Fruit fly (Drosophila melanogaster) whole organism, embryonic: ENCODE measurements around the gene CCHa1.

ENCODE experiments used
- ATbp ChIP-seq: fragments of 200-800 bp; sonication (Bioruptor generic); optimal IDR thresholded peaks from 2 replicates; lab custom pipeline; 2017; ENCODE audit warnings: missing biosample characterization, mild to moderate bottlenecking, missing genetic modification characterization, missing genetic modification reagents
- Bteb2 ChIP-seq: fragments of 200-800 bp; sonication (Bioruptor generic); optimal IDR thresholded peaks from 2 replicates; lab custom pipeline; 2016; ENCODE audit warnings: missing biosample characterization, missing genetic modification characterization
- CG10209 ChIP-seq: fragments of 200-800 bp; sonication (Bioruptor generic); optimal IDR thresholded peaks from 3 replicates; lab custom pipeline; 2017; ENCODE audit warnings: missing biosample characterization, mild to moderate bottlenecking, missing genetic modification characterization, missing genetic modification reagents
- CG10267 ChIP-seq: fragments of 200-800 bp; sonication (Bioruptor generic); optimal IDR thresholded peaks from 2 replicates; lab custom pipeline; 2018; ENCODE audit warnings: missing biosample characterization, mild to moderate bottlenecking, missing genetic modification characterization, moderate library complexity
- CG10321 ChIP-seq: fragments of 200-800 bp; sonication (Bioruptor generic); IDR thresholded peaks from 2 replicates; pipeline ENCODE4 v1.3.6; 2022; ENCODE audit warnings: missing biosample characterization, missing genetic modification characterization
- CG10366 ChIP-seq: fragments of 200-800 bp; sonication (Bioruptor generic); IDR thresholded peaks from 2 replicates; pipeline ENCODE4 v1.3.6; 2022; ENCODE audit warnings: missing biosample characterization, missing genetic modification characterization
- CG10654 ChIP-seq: fragments of 200-800 bp; sonication (Bioruptor generic); optimal IDR thresholded peaks from 2 replicates; lab custom pipeline; 2016; ENCODE audit warnings: missing biosample characterization, missing genetic modification characterization
- CG11695 ChIP-seq: fragments of 200-800 bp; sonication (Bioruptor generic); IDR thresholded peaks from 3 replicates; pipeline ENCODE4 v1.3.6; 2022; ENCODE audit warnings: missing biosample characterization, missing genetic modification characterization
- CG12769 ChIP-seq: fragments of 200-800 bp; sonication (Bioruptor generic); optimal IDR thresholded peaks from 2 replicates; lab custom pipeline; 2019; ENCODE audit warnings: missing biosample characterization, mild to moderate bottlenecking, missing genetic modification characterization, moderate library complexity
- CG13296 ChIP-seq: fragments of 200-800 bp; sonication (Bioruptor generic); optimal IDR thresholded peaks from 3 replicates; lab custom pipeline; 2018; ENCODE audit warnings: missing biosample characterization, mild to moderate bottlenecking, missing genetic modification characterization
- CG17829 ChIP-seq: fragments of 200-800 bp; optimal IDR thresholded peaks from 2 replicates; lab custom pipeline; 2019; ENCODE audit warnings: missing biosample characterization, mild to moderate bottlenecking, missing genetic modification characterization, moderate library complexity
- CG18619 ChIP-seq: fragments of 200-800 bp; sonication (Bioruptor generic); optimal IDR thresholded peaks from 3 replicates; lab custom pipeline; 2017; ENCODE audit warnings: missing biosample characterization, mild to moderate bottlenecking, missing genetic modification characterization
- CG31224 ChIP-seq: fragments of 200-800 bp; sonication (Bioruptor generic); IDR thresholded peaks from 2 replicates; pipeline ENCODE4 v1.3.6; 2022; ENCODE audit warnings: missing biosample characterization, missing genetic modification characterization
- CG4282 ChIP-seq: fragments of 200-800 bp; sonication (Bioruptor generic); optimal IDR thresholded peaks from 2 replicates; lab custom pipeline; 2016; ENCODE audit warnings: missing biosample characterization, missing genetic modification characterization
- CG4360 ChIP-seq: fragments of 200-800 bp; sonication (Bioruptor generic); IDR thresholded peaks from 2 replicates; pipeline ENCODE4 v1.3.6; 2022; ENCODE audit warnings: missing biosample characterization, missing genetic modification characterization
- CG4424 ChIP-seq: fragments of 200-800 bp; sonication (Bioruptor generic); optimal IDR thresholded peaks from 3 replicates; lab custom pipeline; 2016; ENCODE audit warnings: missing biosample characterization, missing genetic modification characterization
- CG6683 ChIP-seq: fragments of 200-800 bp; sonication (Bioruptor generic); optimal IDR thresholded peaks from 2 replicates; lab custom pipeline; 2017; ENCODE audit warnings: missing biosample characterization, mild to moderate bottlenecking, missing genetic modification characterization, missing genetic modification reagents
- CG7271 ChIP-seq: fragments of 200-800 bp; sonication (Bioruptor generic); optimal IDR thresholded peaks from 2 replicates; lab custom pipeline; 2018; ENCODE audit warnings: missing biosample characterization, mild to moderate bottlenecking, missing genetic modification characterization, moderate library complexity
- CG7987 ChIP-seq: fragments of 200-800 bp; sonication (Bioruptor generic); optimal IDR thresholded peaks from 2 replicates; lab custom pipeline; 2018; ENCODE audit warnings: missing biosample characterization, mild to moderate bottlenecking, missing genetic modification characterization, moderate library complexity
- CG8478 ChIP-seq: fragments of >200 bp; optimal IDR thresholded peaks from 2 replicates; lab custom pipeline; 2018
- Doc3 ChIP-seq: fragments of 200-800 bp; sonication (Bioruptor generic); IDR thresholded peaks from 3 replicates; pipeline ENCODE4 v1.3.6; 2022; ENCODE audit warnings: missing biosample characterization, missing genetic modification characterization; ENCODE audit not compliant: partially characterized antibody
- Hand ChIP-seq: fragments of 200-800 bp; sonication (Bioruptor generic); optimal IDR thresholded peaks from 2 replicates; lab custom pipeline; 2017; ENCODE audit warnings: mild to moderate bottlenecking, missing biosample characterization, missing genetic modification reagents, missing genetic modification characterization
- Hr39 ChIP-seq: fragments of >200 bp; optimal IDR thresholded peaks from 2 replicates; lab custom pipeline; 2017
- MTF-1 ChIP-seq: fragments of 200-800 bp; sonication (Bioruptor generic); optimal IDR thresholded peaks from 2 replicates; lab custom pipeline; 2018; ENCODE audit warnings: missing biosample characterization, mild to moderate bottlenecking, missing genetic modification characterization, borderline replicate concordance
- Ssrp ChIP-seq: fragments of 200-800 bp; sonication (Bioruptor generic); optimal IDR thresholded peaks from 2 replicates; lab custom pipeline; 2018; ENCODE audit warnings: missing biosample characterization, mild to moderate bottlenecking, missing genetic modification characterization, moderate library complexity
- Xbp1 ChIP-seq: fragments of 200-800 bp; sonication (Bioruptor generic); optimal IDR thresholded peaks from 3 replicates; lab custom pipeline; 2016; ENCODE audit warnings: missing biosample characterization, mild to moderate bottlenecking, missing genetic modification characterization
- gfzf ChIP-seq: fragments of 200-800 bp; sonication (Bioruptor generic); optimal IDR thresholded peaks from 2 replicates; lab custom pipeline; 2016; ENCODE audit warnings: missing biosample characterization, mild to moderate bottlenecking, missing genetic modification characterization, moderate library complexity
- gro ChIP-seq: fragments of 200-800 bp; sonication (Bioruptor generic); optimal IDR thresholded peaks from 2 replicates; lab custom pipeline; 2016; ENCODE audit warnings: missing biosample characterization, missing genetic modification characterization
- jumu ChIP-seq: fragments of 200-800 bp; sonication (Bioruptor generic); optimal IDR thresholded peaks from 3 replicates; lab custom pipeline; 2016; ENCODE audit warnings: missing biosample characterization, missing genetic modification characterization
- lola ChIP-seq, 3 experiments: fragments of >200 bp in 2 of 3; fragments of 200-800 bp in 1 of 3; sonication (Bioruptor generic) in 1 of 3; optimal IDR thresholded peaks; 2 replicates each; lab custom pipeline; 2017 to 2019; ENCODE audit warnings: missing biosample characterization in 3 of 3, missing genetic modification characterization in 3 of 3, mild to moderate bottlenecking in 1 of 3, moderate library complexity in 1 of 3
- maf-S ChIP-seq: fragments of 200-800 bp; sonication (Bioruptor generic); optimal IDR thresholded peaks from 2 replicates; lab custom pipeline; 2016; ENCODE audit warnings: missing biosample characterization, missing genetic modification characterization
- mam ChIP-seq: fragments of 200-800 bp; sonication (Bioruptor generic); optimal IDR thresholded peaks from 3 replicates; lab custom pipeline; 2016; ENCODE audit warnings: missing biosample characterization, missing genetic modification characterization
- nom ChIP-seq: fragments of 200-800 bp; sonication (Bioruptor generic); optimal IDR thresholded peaks from 2 replicates; lab custom pipeline; 2017; ENCODE audit warnings: missing biosample characterization, missing genetic modification characterization, mild to moderate bottlenecking, moderate library complexity, missing genetic modification reagents
- pho ChIP-seq: fragments of 200-800 bp; sonication (Bioruptor generic); optimal IDR thresholded peaks from 2 replicates; lab custom pipeline; 2016; ENCODE audit warnings: missing biosample characterization, missing genetic modification characterization
- phol ChIP-seq: fragments of 200-800 bp; sonication (Bioruptor generic); optimal IDR thresholded peaks from 3 replicates; lab custom pipeline; 2018; ENCODE audit warnings: missing biosample characterization, mild to moderate bottlenecking, missing genetic modification characterization, moderate library complexity
- ranshi ChIP-seq: fragments of 200-800 bp; sonication (Bioruptor generic); IDR thresholded peaks from 2 replicates; pipeline ENCODE4 v1.3.6; 2022; ENCODE audit warnings: missing biosample characterization, missing genetic modification characterization
- repo ChIP-seq: fragments of 200-800 bp; sonication (Bioruptor generic); optimal IDR thresholded peaks from 2 replicates; lab custom pipeline; 2016; ENCODE audit warnings: missing biosample characterization, missing genetic modification characterization
- sd ChIP-seq: fragments of 200-800 bp; sonication (Bioruptor generic); optimal IDR thresholded peaks from 3 replicates; lab custom pipeline; 2018; ENCODE audit warnings: missing biosample characterization, mild to moderate bottlenecking, missing genetic modification characterization, moderate library complexity
- sens ChIP-seq: fragments of 200-800 bp; sonication (Bioruptor generic); peaks from one replicate; lab custom pipeline; 2016; ENCODE audit warnings: missing biosample characterization, missing genetic modification characterization
- shn ChIP-seq: fragments of 200-800 bp; sonication (Bioruptor generic); optimal IDR thresholded peaks from 3 replicates; lab custom pipeline; 2016; ENCODE audit warnings: missing biosample characterization, missing genetic modification characterization
- tx ChIP-seq: fragments of 200-800 bp; sonication (Bioruptor generic); optimal IDR thresholded peaks from 2 replicates; lab custom pipeline; 2016; ENCODE audit warnings: missing biosample characterization, missing genetic modification characterization
- z ChIP-seq: fragments of 200-800 bp; sonication (Bioruptor generic); IDR thresholded peaks from 3 replicates; pipeline ENCODE4 v1.3.6; 2022; ENCODE audit warnings: missing biosample characterization, missing genetic modification characterization

The CCHa1 gene

dm6 chr3R:14088887-14089567, 7.6 kb downstream of the CCHa1 start, which contains the start of gene Npc2b (continued):
- no peak for TF ChIP-seq CG10654 (GFP tag; lab: Kevin White, UChicago)
- TF ChIP-seq CG17829 (tag; lab: Kevin White, UChicago) = peak; percentile 21
- peak; percentile 15 for TF ChIP-seq tx (GFP tag; lab: Kevin White, UChicago)
- no peak for TF ChIP-seq gfzf (GFP tag; lab: Kevin White, UChicago)
- peak; percentile 65 for TF ChIP-seq CG10366
- TF ChIP-seq CG8478 (lab: Kevin White, UChicago) = no peak
- TF ChIP-seq ATbp = peak; percentile 50
- TF ChIP-seq mam (GFP tag; lab: Kevin White, UChicago) = peak; percentile 65
- peak; percentile 85 for TF ChIP-seq sd (tag; lab: Kevin White, UChicago)
- TF ChIP-seq CG4360 = 0 out of 2 replicates have a peak, but pooled peaks have one; percentile 28
- TF ChIP-seq CG10267 (tag; lab: Kevin White, UChicago) = peak; percentile 39
- TF ChIP-seq gro (GFP tag; lab: Kevin White, UChicago) = peak; percentile 14
- peak; percentile 4 for TF ChIP-seq Bteb2
- no peak for TF ChIP-seq CG7271
- TF ChIP-seq Hr39 (lab: Kevin White, UChicago) = no peak
- peak; percentile 41 for TF ChIP-seq pho
- TF ChIP-seq Hand (GFP tag; lab: Kevin White, UChicago) = no peak
- no peak for TF ChIP-seq CG10321 (GFP tag; lab: Robert Waterston, UW)
- peak; percentile 39 for TF ChIP-seq phol (tag; lab: Kevin White, UChicago)
- TF ChIP-seq CG13296 (GFP tag; lab: Kevin White, UChicago) = no peak
- TF ChIP-seq maf-S (GFP tag; lab: Kevin White, UChicago) = peak; percentile 43
- TF ChIP-seq CG4424 (GFP tag; lab: Kevin White, UChicago) = peak; percentile 22
- TF ChIP-seq CG11695 (GFP tag; lab: Robert Waterston, UW) = no peak
- peak; percentile 37 for TF ChIP-seq CG4282 (GFP tag; lab: Kevin White, UChicago)
- TF ChIP-seq CG18619 = peak; percentile 21
- no peak for TF ChIP-seq CG31224 (GFP tag; lab: Robert Waterston, UW)
- no peak for TF ChIP-seq repo (GFP tag; lab: Kevin White, UChicago)
- TF ChIP-seq lola (GFP tag; optimal IDR thresholded peaks at IDR 0.05; lab: Kevin White, UChicago) = peak in 1 of 3 experiments; percentile 12
- TF ChIP-seq Xbp1 (GFP tag; lab: Kevin White, UChicago) = peak; percentile 85
- peak; percentile 27 for TF ChIP-seq Ssrp (tag; lab: Kevin White, UChicago)
- TF ChIP-seq nom = peak; percentile 6
- no peak for TF ChIP-seq Doc3
- peak; percentile 54 for TF ChIP-seq MTF-1 (GFP tag; lab: Kevin White, UChicago)
- TF ChIP-seq CG7987 = peak; percentile 50
- TF ChIP-seq jumu (GFP tag; lab: Kevin White, UChicago) = no peak
- peak; percentile 23 for TF ChIP-seq CG6683 (GFP tag; lab: Kevin White, UChicago)
- TF ChIP-seq CG12769 (tag; lab: Kevin White, UChicago) = peak; percentile 23
- TF ChIP-seq shn (GFP tag; lab: Kevin White, UChicago) = peak; percentile 49
- TF ChIP-seq CG10209 (GFP tag; lab: Kevin White, UChicago) = peak; percentile 49

DNA sequence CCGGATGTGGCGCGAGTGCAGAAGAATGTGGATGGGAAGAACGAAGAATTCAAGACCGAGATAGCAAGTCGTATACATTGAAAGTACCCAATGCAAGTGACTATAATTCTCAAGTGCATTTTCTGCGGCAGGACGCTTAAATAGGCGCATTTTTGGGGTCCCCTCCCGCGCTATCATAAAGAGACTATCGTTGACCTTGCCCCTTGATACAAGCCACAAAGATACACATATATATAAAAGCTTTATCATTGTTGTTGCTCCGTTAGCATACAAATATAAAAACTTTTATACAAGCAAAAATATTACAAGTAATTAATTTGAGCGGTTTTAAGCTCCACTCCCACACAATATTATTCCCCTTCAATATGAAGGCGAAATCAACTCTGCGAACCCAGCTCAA, 8.5 kb downstream of the CCHa1 start:
- TF ChIP-seq sens = peak; percentile 1
- no peak for TF ChIP-seq ranshi (GFP tag; lab: Robert Waterston, UW)
- TF ChIP-seq z (GFP tag; lab: Robert Waterston, UW) = peak; percentile 73; the same call in 1 of the 3 replicates
- TF ChIP-seq nom = peak; percentile 55
